Worm (Caenorhabditis elegans) whole organism, late embryonic: ENCODE measurements around the gene abu-13.

Experiments used
- F13H6.1 ChIP-seq: sonication (generic microtip); optimal IDR thresholded peaks from 2 replicates; lab custom pipeline; 2016; ENCODE audit warnings: missing genetic modification characterization, missing compliant biosample characterization
- ahr-1 ChIP-seq: sonication (generic microtip); optimal IDR thresholded peaks from 2 replicates; lab custom pipeline; 2016; ENCODE audit warnings: missing genetic modification characterization, missing compliant biosample characterization
- ama-1 ChIP-seq: fragments of 150-350 bp; optimal IDR thresholded peaks from 2 replicates; lab custom pipeline; 2014
- ceh-18 ChIP-seq: sonication (generic microtip); optimal IDR thresholded peaks from 2 replicates; lab custom pipeline; 2016; ENCODE audit warnings: missing genetic modification characterization, missing compliant biosample characterization
- ceh-2 ChIP-seq: sonication (generic microtip); optimal IDR thresholded peaks from 2 replicates; lab custom pipeline; 2016; ENCODE audit warnings: missing genotype, missing genetic modification characterization, missing compliant biosample characterization
- ceh-24 ChIP-seq: sonication (generic microtip); optimal IDR thresholded peaks from 2 replicates; lab custom pipeline; 2016; ENCODE audit warnings: mild to moderate bottlenecking, missing genetic modification characterization, missing compliant biosample characterization
- ceh-30 ChIP-seq: fragments of 150-350 bp; optimal IDR thresholded peaks from 2 replicates; lab custom pipeline; 2014; ENCODE audit warnings: missing biosample characterization, missing genetic modification characterization
- ceh-31 ChIP-seq: sonication (generic microtip); optimal IDR thresholded peaks from 2 replicates; lab custom pipeline; 2016; ENCODE audit warnings: missing genetic modification characterization, missing compliant biosample characterization
- ceh-34 ChIP-seq: sonication (generic microtip); optimal IDR thresholded peaks from 2 replicates; lab custom pipeline; 2016; ENCODE audit warnings: mild to moderate bottlenecking, missing genetic modification characterization, missing compliant biosample characterization
- ceh-45 ChIP-seq: fragments of 200-800 bp; sonication (Bioruptor generic); IDR thresholded peaks from 2 replicates; pipeline ENCODE4 v1.3.6; 2022; ENCODE audit warnings: missing genetic modification reagents, missing genetic modification characterization, missing compliant biosample characterization
- ceh-9 ChIP-seq: sonication (generic microtip); optimal IDR thresholded peaks from 2 replicates; lab custom pipeline; 2016; ENCODE audit warnings: mild to moderate bottlenecking, missing genetic modification characterization, inconsistent platforms, missing compliant biosample characterization
- dmd-4 ChIP-seq: sonication (generic microtip); optimal IDR thresholded peaks from 2 replicates; lab custom pipeline; 2016; ENCODE audit warnings: borderline replicate concordance, missing genetic modification characterization, missing compliant biosample characterization
- dve-1 ChIP-seq: sonication (generic microtip); optimal IDR thresholded peaks from 2 replicates; lab custom pipeline; 2017; ENCODE audit warnings: antibody characterized with exemption, mild to moderate bottlenecking, missing genetic modification characterization, missing compliant biosample characterization
- elt-2 ChIP-seq: sonication (generic microtip); optimal IDR thresholded peaks from 2 replicates; lab custom pipeline; 2016; ENCODE audit warnings: missing genetic modification reagents, missing genetic modification characterization, missing compliant biosample characterization
- eyg-1 ChIP-seq: sonication (generic microtip); optimal IDR thresholded peaks from 2 replicates; lab custom pipeline; 2016; ENCODE audit warnings: missing genotype, missing genetic modification characterization, missing compliant biosample characterization
- fkh-10 ChIP-seq: fragments of 150-350 bp; optimal IDR thresholded peaks from 2 replicates; lab custom pipeline; 2014; ENCODE audit warnings: missing biosample characterization, missing genetic modification reagents, missing genetic modification characterization
- gmeb-2 ChIP-seq: sonication (generic microtip); optimal IDR thresholded peaks from 2 replicates; lab custom pipeline; 2016; ENCODE audit warnings: missing genetic modification characterization, inconsistent platforms, missing compliant biosample characterization
- hlh-13 ChIP-seq: fragments of 200-800 bp; sonication (Bioruptor generic); optimal IDR thresholded peaks from 2 replicates; lab custom pipeline; 2018; ENCODE audit warnings: mild to moderate bottlenecking, missing genetic modification characterization, missing compliant biosample characterization
- hlh-15 ChIP-seq: sonication (generic microtip); optimal IDR thresholded peaks from 2 replicates; lab custom pipeline; 2016; ENCODE audit warnings: missing genetic modification characterization, missing compliant biosample characterization
- hlh-30 ChIP-seq: sonication (generic microtip); optimal IDR thresholded peaks from 2 replicates; lab custom pipeline; 2017; ENCODE audit warnings: antibody characterized with exemption, missing genetic modification characterization, missing compliant biosample characterization; ENCODE audit not compliant: insufficient read depth
- hlh-8 ChIP-seq: sonication (generic microtip); optimal IDR thresholded peaks from 2 replicates; lab custom pipeline; 2016; ENCODE audit warnings: missing genotype, missing genetic modification characterization, missing compliant biosample characterization
- lim-6 ChIP-seq: sonication (generic microtip); optimal IDR thresholded peaks from 2 replicates; lab custom pipeline; 2016; ENCODE audit warnings: missing genetic modification characterization, missing compliant biosample characterization
- lin-11 ChIP-seq: fragments of 200-800 bp; sonication (Bioruptor generic); optimal IDR thresholded peaks from 2 replicates; lab custom pipeline; 2018; ENCODE audit warnings: mild to moderate bottlenecking, missing genetic modification characterization, missing compliant biosample characterization
- madf-2 ChIP-seq: sonication (generic microtip); optimal IDR thresholded peaks from 2 replicates; lab custom pipeline; 2017; ENCODE audit warnings: missing genetic modification characterization, missing compliant biosample characterization
- mec-3 ChIP-seq: sonication (generic microtip); optimal IDR thresholded peaks from 2 replicates; lab custom pipeline; 2016; ENCODE audit warnings: borderline replicate concordance, missing genetic modification characterization, missing compliant biosample characterization
- nfya-1 ChIP-seq: sonication (generic microtip); optimal IDR thresholded peaks from 2 replicates; lab custom pipeline; 2017; ENCODE audit warnings: missing genetic modification characterization, mild to moderate bottlenecking, missing compliant biosample characterization, antibody characterized with exemption, moderate library complexity
- nhr-11 ChIP-seq: fragments of 150-350 bp; optimal IDR thresholded peaks from 2 replicates; lab custom pipeline; 2014; ENCODE audit warnings: missing biosample characterization, missing genetic modification characterization
- odd-2 ChIP-seq: sonication (generic microtip); optimal IDR thresholded peaks from 2 replicates; lab custom pipeline; 2017; ENCODE audit warnings: antibody characterized with exemption, mild to moderate bottlenecking, missing genetic modification characterization, missing compliant biosample characterization
- pag-3 ChIP-seq: sonication (generic microtip); optimal IDR thresholded peaks from 2 replicates; lab custom pipeline; 2016; ENCODE audit warnings: missing compliant biosample characterization, missing genetic modification characterization, borderline replicate concordance
- pax-1 ChIP-seq: fragments of 150-350 bp; optimal IDR thresholded peaks from 2 replicates; lab custom pipeline; 2014; ENCODE audit warnings: missing biosample characterization, missing genetic modification characterization
- ref-2 ChIP-seq: sonication (generic microtip); optimal IDR thresholded peaks from 2 replicates; lab custom pipeline; 2016; ENCODE audit warnings: missing genetic modification characterization, missing compliant biosample characterization
- sox-2 ChIP-seq: fragments of 200-800 bp; sonication (Bioruptor generic); IDR thresholded peaks from 2 replicates; pipeline ENCODE4 v1.3.6; 2022; ENCODE audit warnings: missing genetic modification reagents, missing genetic modification characterization, missing compliant biosample characterization
- tbx-2 ChIP-seq: sonication (generic microtip); optimal IDR thresholded peaks from 2 replicates; lab custom pipeline; 2016; ENCODE audit warnings: missing genetic modification characterization, missing compliant biosample characterization
- tbx-7 ChIP-seq: sonication (generic microtip); optimal IDR thresholded peaks from 2 replicates; lab custom pipeline; 2016; ENCODE audit warnings: missing genotype, missing genetic modification characterization, missing compliant biosample characterization
- ttx-3 ChIP-seq: sonication (generic microtip); optimal IDR thresholded peaks from 2 replicates; lab custom pipeline; 2016; ENCODE audit warnings: missing genetic modification reagents, missing genetic modification characterization, missing compliant biosample characterization
- unc-3 ChIP-seq, 2 experiments: fragments of 200-800 bp in 1 of 2; sonication (Bioruptor generic) in 1 of 2; sonication (generic microtip) in 1 of 2; conservative IDR thresholded peaks in 1 of 2; optimal IDR thresholded peaks in 1 of 2; 2 replicates each; pipeline versions ENCODE4 v1.3.6 to Lab custom; 2016 to 2022; ENCODE audit warnings: missing compliant biosample characterization in 2 of 2, missing genetic modification characterization in 2 of 2, missing genetic modification reagents in 1 of 2
- unc-55 ChIP-seq: sonication (generic microtip); optimal IDR thresholded peaks from 2 replicates; lab custom pipeline; 2017; ENCODE audit warnings: missing biosample characterization, missing genetic modification reagents, missing genetic modification characterization

Gene abu-13

DNA sequence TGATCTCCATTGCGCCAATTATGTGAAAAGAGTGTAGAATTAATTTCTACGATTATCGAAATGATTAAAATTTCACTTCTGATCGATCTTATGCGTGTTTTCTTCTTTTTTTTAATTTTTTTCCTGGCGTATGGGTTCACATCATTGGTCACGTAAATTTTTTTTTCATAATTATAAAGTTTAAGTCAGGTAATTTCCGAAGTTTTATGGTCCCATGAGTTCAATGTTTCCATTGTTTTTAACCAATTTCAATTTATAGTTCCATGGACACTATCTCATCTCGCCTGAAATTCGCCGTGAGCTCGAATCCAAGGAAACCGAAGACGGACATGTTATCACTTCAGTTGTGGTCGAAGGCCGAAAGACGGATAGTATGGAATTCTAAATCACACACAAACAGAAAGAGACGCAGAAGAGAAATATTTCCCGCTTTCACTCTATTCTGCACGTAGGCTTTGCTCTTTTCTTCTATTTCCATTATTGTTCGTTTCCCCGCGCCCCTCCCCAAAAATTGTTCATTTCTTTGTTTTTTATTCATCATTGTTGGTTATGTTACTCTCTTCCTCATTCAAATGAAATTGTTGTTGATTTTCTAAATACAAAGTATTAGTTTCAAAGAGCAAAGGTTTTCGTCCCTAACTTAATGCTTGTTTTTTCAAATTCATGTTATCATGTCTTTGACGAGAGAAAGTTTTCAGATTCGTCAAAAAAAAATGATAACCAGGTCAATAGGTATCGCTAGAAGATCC lies 10.3 kb downstream of the abu-13 start, which contains the start of the genes F57B9.8 and coq-2:
F57B9.8 (minus strand) TSS at position 51 of the 749 bp plus-strand sequence.
coq-2 (plus strand) TSS at position 699 of the 749 bp plus-strand sequence.
- TF ChIP-seq odd-2, result no peak
- no peak for TF ChIP-seq pax-1
- TF ChIP-seq tbx-2 (tag; lab: Kevin White, UChicago), result no peak
- no peak for TF ChIP-seq dmd-4 (tag; lab: Kevin White, UChicago)
- no peak for TF ChIP-seq ceh-2 (tag; lab: Kevin White, UChicago)
- no peak for TF ChIP-seq sox-2 (GFP tag; lab: Robert Waterston, UW)
- TF ChIP-seq unc-3 (GFP tag; conservative IDR thresholded peaks at IDR 0.05; lab: Robert Waterston, UW), result no peak
- no peak for TF ChIP-seq unc-3 (tag; optimal IDR thresholded peaks at IDR 0.05; lab: Kevin White, UChicago)
- no peak for TF ChIP-seq nfya-1 (tag; lab: Kevin White, UChicago)
- no peak for TF ChIP-seq ceh-18 (tag; lab: Kevin White, UChicago)
- TF ChIP-seq lin-11, result no peak
- no peak for TF ChIP-seq ref-2 (tag; lab: Kevin White, UChicago)
- no peak for TF ChIP-seq gmeb-2 (tag; lab: Kevin White, UChicago)
- TF ChIP-seq eyg-1 (tag; lab: Kevin White, UChicago), result no peak
- no peak for TF ChIP-seq hlh-13 (GFP tag; lab: Kevin White, UChicago)
- no peak for TF ChIP-seq hlh-30 (tag; lab: Kevin White, UChicago)
- TF ChIP-seq, all 69 proteins: peak for 0

DNA sequence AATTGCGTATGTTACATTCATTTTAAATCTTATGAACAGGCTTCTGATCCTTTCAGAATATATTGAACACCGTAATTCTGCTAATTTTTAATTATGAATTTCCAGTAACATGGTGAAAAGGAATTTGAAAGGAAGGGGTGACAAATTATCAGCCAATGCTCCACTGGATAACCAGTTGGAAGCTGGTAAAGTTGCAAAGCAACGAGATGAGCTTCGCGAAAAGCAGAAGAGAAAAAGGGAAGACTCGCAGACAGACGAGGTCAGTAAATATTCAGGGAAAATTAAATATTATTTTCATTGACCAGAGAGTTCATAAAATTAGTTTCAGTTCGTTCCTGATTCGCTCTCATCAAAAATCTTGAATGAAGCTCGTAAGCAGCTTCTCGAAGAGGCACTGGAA lies 13.8 kb downstream of the abu-13 start, which contains the start of gene byn-1:
byn-1 (plus strand) TSS at position 106 of the 400 bp plus-strand sequence.
- TF ChIP-seq ref-2 (tag; lab: Kevin White, UChicago), result no peak
- no peak for TF ChIP-seq ceh-18 (tag; lab: Kevin White, UChicago)
- TF ChIP-seq dve-1 (tag; lab: Kevin White, UChicago), result no peak
- TF ChIP-seq F13H6.1 (tag; lab: Kevin White, UChicago), result no peak
- no peak for TF ChIP-seq pax-1
- TF ChIP-seq ceh-34 (tag; lab: Kevin White, UChicago), result no peak
- no peak for TF ChIP-seq hlh-8 (tag; lab: Kevin White, UChicago)
- no peak for TF ChIP-seq unc-55
- no peak for TF ChIP-seq madf-2 (tag; lab: Kevin White, UChicago)
- TF ChIP-seq elt-2 (tag; lab: Kevin White, UChicago), result no peak
- no peak for TF ChIP-seq nhr-11
- TF ChIP-seq ceh-45, result no peak
- no peak for TF ChIP-seq mec-3 (tag; lab: Kevin White, UChicago)
- no peak for TF ChIP-seq hlh-13 (GFP tag; lab: Kevin White, UChicago)
- TF ChIP-seq pag-3 (tag; lab: Kevin White, UChicago), result no peak

DNA sequence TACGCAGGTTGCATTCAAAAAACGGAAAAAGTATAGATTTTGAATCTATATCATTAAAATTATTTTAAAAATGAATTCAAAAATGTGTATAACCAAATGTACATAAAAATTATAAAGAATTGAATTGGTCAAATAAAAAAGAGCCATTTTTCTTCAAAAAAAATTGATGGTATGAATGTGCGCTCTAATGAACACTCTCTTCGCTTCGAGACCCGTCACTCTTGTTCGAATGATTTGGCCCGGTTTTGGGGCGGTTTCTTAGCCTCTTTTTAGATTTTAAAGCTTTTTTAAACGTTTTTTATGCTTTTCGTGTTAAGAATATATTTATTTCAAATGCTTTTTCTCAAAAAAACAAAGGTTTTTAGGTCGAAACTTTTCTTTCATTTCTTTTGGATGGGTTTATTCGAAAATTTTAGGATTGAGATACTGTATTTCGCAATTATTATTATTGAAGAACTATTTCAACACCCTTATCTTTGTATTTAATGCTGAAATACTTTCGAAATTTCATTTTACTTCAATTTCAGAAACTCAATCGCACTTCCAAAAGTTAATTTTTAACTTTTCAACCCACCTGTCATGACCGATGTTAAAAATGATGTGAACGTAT lies 16.0 kb downstream of the abu-13 start, which contains the start of gene inf-1:
inf-1 (plus strand) TSS at position 577 of the 610 bp plus-strand sequence.
- TF ChIP-seq tbx-7 (no peak), hlh-30 (tag; lab: Kevin White, UChicago) (no peak), lim-6 (no peak), F13H6.1 (tag; lab: Kevin White, UChicago) (no peak), ceh-24 (tag; lab: Kevin White, UChicago) (no peak), fkh-10 (GFP tag; lab: Kevin White, UChicago) (no peak), ttx-3 (tag; lab: Kevin White, UChicago) (no peak), ceh-30 (no peak), pag-3 (tag; lab: Kevin White, UChicago) (no peak), ceh-31 (tag; lab: Kevin White, UChicago) (no peak), hlh-15 (no peak), ceh-9 (no peak), ahr-1 (tag; lab: Kevin White, UChicago) (no peak), unc-55 (no peak), pax-1 (no peak), dve-1 (tag; lab: Kevin White, UChicago) (no peak), ama-1 (lab: Kevin White, UChicago) (no peak)
